Fruit fly (Drosophila melanogaster): ENCODE measurements around the gene Sirt2.
A peak's percentile ranks its signal among the peaks of the same experiment; 100 is the strongest.

Sirt2 gene

DNA sequence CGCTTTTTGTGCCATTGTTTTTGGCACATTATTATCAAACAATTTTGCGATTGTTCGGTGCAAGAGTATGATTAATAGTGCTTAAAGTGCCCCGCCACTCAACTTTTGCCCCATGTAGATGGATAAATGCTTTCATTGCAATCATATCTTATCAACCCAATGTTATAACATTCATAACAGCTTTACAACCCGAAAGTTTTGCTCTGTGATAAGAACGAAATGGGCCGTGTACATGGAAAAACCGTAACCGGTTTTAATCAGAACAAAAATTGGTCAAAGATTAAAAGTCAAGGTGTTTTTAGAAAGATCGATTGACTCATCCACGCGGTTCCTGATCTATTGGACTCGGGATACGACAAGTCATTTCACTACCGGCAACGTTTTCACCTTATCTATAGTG, 11.7 kb upstream of the Sirt2 start (continued):
- TF ChIP-seq Dek (tag; optimal IDR thresholded peaks at IDR 0.05) = no peak
- no peak for TF ChIP-seq CG2678 (tag; optimal IDR thresholded peaks at IDR 0.05)
- no peak for TF ChIP-seq Opbp (GFP tag; IDR thresholded peaks at IDR 0.05; ENCODE audit: partially characterized antibody)
- no peak for TF ChIP-seq CG30403 (GFP tag; optimal IDR thresholded peaks at IDR 0.05)
- no peak for TF ChIP-seq Ravus (GFP tag; IDR thresholded peaks at IDR 0.05)
- TF ChIP-seq pros (GFP tag; optimal IDR thresholded peaks at IDR 0.05) = no peak

dm6 chr3R:20317402-20318165, 10.7 kb upstream of the Sirt2 start:
- TF ChIP-seq CG4404 (GFP tag; IDR thresholded peaks at IDR 0.05) (no peak), CG9932 (GFP tag; IDR thresholded peaks at IDR 0.05) (peak; percentile 26; the same call in 1 of the 2 replicates), CG5245 (GFP tag; optimal IDR thresholded peaks at IDR 0.05) (no peak), Pdp1 (GFP tag; optimal IDR thresholded peaks at IDR 0.05) (no peak), unpg (GFP tag; optimal IDR thresholded peaks at IDR 0.05) (no peak), CG18599 (GFP tag; optimal IDR thresholded peaks at IDR 0.05) (no peak), cad (GFP tag; optimal IDR thresholded peaks at IDR 0.05) (no peak), trh (GFP tag; optimal IDR thresholded peaks at IDR 0.05) (no peak), CG11560 (tag; IDR thresholded peaks at IDR 0.05) (no peak), Lhr (GFP tag; optimal IDR thresholded peaks at IDR 0.05) (no peak), ci (GFP tag; IDR thresholded peaks at IDR 0.05) (no peak), sc (optimal IDR thresholded peaks at IDR 0.05) (no peak), sc (GFP tag; optimal IDR thresholded peaks at IDR 0.05) (no peak), Dref (GFP tag; IDR thresholded peaks at IDR 0.05) (no peak), BtbVII (GFP tag; optimal IDR thresholded peaks at IDR 0.05) (no peak), grn (GFP tag; optimal IDR thresholded peaks at IDR 0.05) (no peak), abd-A (tag; optimal IDR thresholded peaks at IDR 0.05) (no peak), cwo (GFP tag; optimal IDR thresholded peaks at IDR 0.05) (peak; percentile 33), dpn (GFP tag; optimal IDR thresholded peaks at IDR 0.05) (no peak), CG13296 (GFP tag; optimal IDR thresholded peaks at IDR 0.05) (peak; percentile 63), unc-4 (GFP tag; IDR thresholded peaks at IDR 0.05; ENCODE audit: partially characterized antibody) (no peak), CG9609 (GFP tag; optimal IDR thresholded peaks at IDR 0.05) (no peak), CG32532 (GFP tag; IDR thresholded peaks at IDR 0.05) (no peak), crp (GFP tag; optimal IDR thresholded peaks at IDR 0.05) (no peak), Hr78 (GFP tag; optimal IDR thresholded peaks at IDR 0.05) (no peak), zfh1 (GFP tag; IDR thresholded peaks at IDR 0.05) (no peak), vvl (GFP tag; IDR thresholded peaks at IDR 0.05) (no peak), ewg (GFP tag; optimal IDR thresholded peaks at IDR 0.05) (no peak), Stat92E (GFP tag; optimal IDR thresholded peaks at IDR 0.05) (no peak), CG2129 (GFP tag; IDR thresholded peaks at IDR 0.05; ENCODE audit: partially characterized antibody) (no peak), CG8478 (optimal IDR thresholded peaks at IDR 0.05) (no peak), rib (GFP tag; IDR thresholded peaks at IDR 0.05) (no peak), Ada2b (GFP tag; IDR thresholded peaks at IDR 0.05) (no peak), CG34224 (GFP tag; IDR thresholded peaks at IDR 0.05; ENCODE audit: partially characterized antibody) (no peak), cato (GFP tag; optimal IDR thresholded peaks at IDR 0.05; ENCODE audit: borderline replicate concordance) (no peak), CG43689 (GFP tag; IDR thresholded peaks at IDR 0.05) (no peak), ato (GFP tag; IDR thresholded peaks at IDR 0.05; ENCODE audit: partially characterized antibody) (no peak), NC2β (GFP tag; optimal IDR thresholded peaks at IDR 0.05) (no peak), Adf1 (GFP tag; IDR thresholded peaks at IDR 0.05) (peak; percentile 95), CG1647 (GFP tag; optimal IDR thresholded peaks at IDR 0.05) (no peak), tx (GFP tag; optimal IDR thresholded peaks at IDR 0.05) (no peak), CG31441 (GFP tag; IDR thresholded peaks at IDR 0.05) (no peak)
